Fruit fly (Drosophila melanogaster) whole organism, embryonic: ENCODE results near the gene CG31675.

Source experiments
- Aef1 ChIP-seq: fragments of 200-800 bp; sonication (Bioruptor generic); IDR thresholded peaks from 3 replicates; pipeline ENCODE4 v1.3.6; 2022; ENCODE audit warnings: missing biosample characterization, missing genetic modification characterization
- Atf-2 ChIP-seq: fragments of 200-800 bp; sonication (Bioruptor generic); optimal IDR thresholded peaks from 2 replicates; lab custom pipeline; 2016; ENCODE audit warnings: missing biosample characterization, missing genetic modification characterization
- Atf6 ChIP-seq: fragments of 200-800 bp; sonication (Bioruptor generic); IDR thresholded peaks from 2 replicates; pipeline ENCODE4 v1.3.6; 2022; ENCODE audit warnings: missing biosample characterization, missing genetic modification characterization
- Awh ChIP-seq: fragments of 200-800 bp; sonication (Bioruptor generic); IDR thresholded peaks from 2 replicates; pipeline ENCODE4, ENCODE4 v1.3.6; 2022; ENCODE audit warnings: missing biosample characterization, missing genetic modification characterization
- B-H2 ChIP-seq: fragments of 200-800 bp; sonication (Bioruptor generic); optimal IDR thresholded peaks from 2 replicates; lab custom pipeline; 2018; ENCODE audit warnings: missing biosample characterization, mild to moderate bottlenecking, missing genetic modification characterization
- CG10543 ChIP-seq: fragments of 200-800 bp; sonication (Bioruptor generic); optimal IDR thresholded peaks from 3 replicates; lab custom pipeline; 2017; ENCODE audit warnings: missing biosample characterization, mild to moderate bottlenecking, missing genetic modification characterization, moderate library complexity
- CG11504 ChIP-seq: fragments of 200-800 bp; sonication (Bioruptor generic); optimal IDR thresholded peaks from 3 replicates; lab custom pipeline; 2019; ENCODE audit warnings: missing biosample characterization, mild to moderate bottlenecking, missing genetic modification characterization, moderate library complexity
- CG11723 ChIP-seq: fragments of 200-800 bp; sonication (Bioruptor generic); optimal IDR thresholded peaks from 2 replicates; lab custom pipeline; 2017; ENCODE audit warnings: missing biosample characterization, mild to moderate bottlenecking, missing genetic modification characterization
- CG12219 ChIP-seq: fragments of 200-800 bp; sonication (Bioruptor generic); optimal IDR thresholded peaks from 3 replicates; lab custom pipeline; 2018; ENCODE audit warnings: missing biosample characterization, mild to moderate bottlenecking, missing genetic modification characterization
- CG1233 ChIP-seq: fragments of 200-800 bp; sonication (Bioruptor generic); optimal IDR thresholded peaks from 4 replicates; lab custom pipeline; 2018; ENCODE audit warnings: missing biosample characterization, mild to moderate bottlenecking, missing genetic modification characterization
- CG1603 ChIP-seq: fragments of 200-800 bp; sonication (Bioruptor generic); optimal IDR thresholded peaks from 2 replicates; lab custom pipeline; 2019; ENCODE audit warnings: missing biosample characterization, mild to moderate bottlenecking, missing genetic modification characterization, moderate library complexity
- CG17829 ChIP-seq: fragments of 200-800 bp; optimal IDR thresholded peaks from 2 replicates; lab custom pipeline; 2019; ENCODE audit warnings: missing biosample characterization, mild to moderate bottlenecking, missing genetic modification characterization, moderate library complexity
- CG17912 ChIP-seq: fragments of 200-800 bp; sonication (Bioruptor generic); optimal IDR thresholded peaks from 2 replicates; lab custom pipeline; 2018; ENCODE audit warnings: missing biosample characterization, mild to moderate bottlenecking, missing genetic modification characterization
- CG1792 ChIP-seq: fragments of 200-800 bp; sonication (Bioruptor generic); optimal IDR thresholded peaks from 2 replicates; lab custom pipeline; 2016; ENCODE audit warnings: missing biosample characterization, missing genetic modification characterization
- CG18764 ChIP-seq: fragments of 200-800 bp; sonication (Bioruptor generic); optimal IDR thresholded peaks from 3 replicates; lab custom pipeline; 2016; ENCODE audit warnings: missing biosample characterization, missing genetic modification characterization
- CG2129 ChIP-seq: fragments of 200-800 bp; sonication (Bioruptor generic); IDR thresholded peaks from 2 replicates; pipeline ENCODE4 v1.3.6; 2022; ENCODE audit warnings: missing biosample characterization, missing genetic modification characterization; ENCODE audit not compliant: partially characterized antibody
- CG31441 ChIP-seq: fragments of 200-800 bp; sonication (Bioruptor generic); IDR thresholded peaks from 2 replicates; pipeline ENCODE4 v1.3.6; 2022; ENCODE audit warnings: missing biosample characterization, missing genetic modification characterization
- CG3407 ChIP-seq: fragments of 200-800 bp; sonication (Bioruptor generic); optimal IDR thresholded peaks from 2 replicates; lab custom pipeline; 2018; ENCODE audit warnings: missing biosample characterization, mild to moderate bottlenecking, missing genetic modification characterization
- CG4707 ChIP-seq: fragments of 200-800 bp; sonication (Bioruptor generic); optimal IDR thresholded peaks from 2 replicates; lab custom pipeline; 2018; ENCODE audit warnings: missing biosample characterization, mild to moderate bottlenecking, missing genetic modification characterization, moderate library complexity
- CG6854 ChIP-seq: fragments of 200-800 bp; sonication (Bioruptor generic); optimal IDR thresholded peaks from 3 replicates; lab custom pipeline; 2017; ENCODE audit warnings: missing biosample characterization, mild to moderate bottlenecking, missing genetic modification characterization
- Camta ChIP-seq: fragments of 200-800 bp; sonication (Bioruptor generic); optimal IDR thresholded peaks from 2 replicates; lab custom pipeline; 2016; ENCODE audit warnings: missing biosample characterization, missing genetic modification characterization
- D19A ChIP-seq: fragments of 200-800 bp; optimal IDR thresholded peaks from 3 replicates; lab custom pipeline; 2019; ENCODE audit warnings: missing biosample characterization, mild to moderate bottlenecking, missing genetic modification characterization, moderate library complexity
- Dad ChIP-seq: fragments of 200-800 bp; sonication (Bioruptor generic); optimal IDR thresholded peaks from 3 replicates; lab custom pipeline; 2016; ENCODE audit warnings: missing biosample characterization, missing genetic modification characterization
- Deaf1 ChIP-seq: fragments of 200-800 bp; optimal IDR thresholded peaks from 3 replicates; lab custom pipeline; 2019; ENCODE audit warnings: missing biosample characterization, mild to moderate bottlenecking, missing genetic modification characterization, moderate library complexity
- E2f2 ChIP-seq: fragments of 200-800 bp; sonication (Bioruptor generic); IDR thresholded peaks from 2 replicates; pipeline ENCODE4 v1.3.6; 2022; ENCODE audit warnings: missing biosample characterization, missing genetic modification characterization
- Ets65A ChIP-seq: fragments of 200-800 bp; sonication (Bioruptor generic); peaks from one replicate; lab custom pipeline; 2016; ENCODE audit warnings: missing biosample characterization, missing genetic modification characterization
- Fer1 ChIP-seq: fragments of 200-800 bp; sonication (Bioruptor generic); optimal IDR thresholded peaks from 2 replicates; lab custom pipeline; 2017; ENCODE audit warnings: missing biosample characterization, mild to moderate bottlenecking, missing genetic modification characterization
- HHEX ChIP-seq: fragments of 200-800 bp; sonication (Bioruptor generic); optimal IDR thresholded peaks from 3 replicates; lab custom pipeline; 2017; ENCODE audit warnings: missing biosample characterization, mild to moderate bottlenecking, missing genetic modification characterization, missing genetic modification reagents
- HLHmδ ChIP-seq: fragments of 200-800 bp; sonication (Bioruptor generic); optimal IDR thresholded peaks from 2 replicates; lab custom pipeline; 2018; ENCODE audit warnings: missing biosample characterization, mild to moderate bottlenecking, missing genetic modification characterization, moderate library complexity
- Hmr ChIP-seq: fragments of 200-800 bp; sonication (Bioruptor generic); optimal IDR thresholded peaks from 3 replicates; lab custom pipeline; 2017; ENCODE audit warnings: mild to moderate bottlenecking, missing biosample characterization, missing genetic modification reagents, missing genetic modification characterization
- Kr ChIP-seq: fragments of 200-800 bp; sonication (Bioruptor generic); optimal IDR thresholded peaks from 2 replicates; lab custom pipeline; 2017; ENCODE audit warnings: missing biosample characterization, mild to moderate bottlenecking, missing genetic modification characterization
- MTF-1 ChIP-seq: fragments of 200-800 bp; sonication (Bioruptor generic); optimal IDR thresholded peaks from 2 replicates; lab custom pipeline; 2018; ENCODE audit warnings: missing biosample characterization, mild to moderate bottlenecking, missing genetic modification characterization, borderline replicate concordance
- Xrp1 ChIP-seq: fragments of 200-800 bp; sonication (Bioruptor generic); IDR thresholded peaks from 2 replicates; pipeline ENCODE4 v1.3.6; 2022; ENCODE audit warnings: missing biosample characterization, missing genetic modification characterization
- fd102C ChIP-seq: fragments of 200-800 bp; sonication (Bioruptor generic); optimal IDR thresholded peaks from 2 replicates; lab custom pipeline; 2018; ENCODE audit warnings: missing biosample characterization, mild to moderate bottlenecking, missing genetic modification characterization, moderate library complexity
- fd64A ChIP-seq: fragments of 200-800 bp; sonication (Bioruptor generic); optimal IDR thresholded peaks from 3 replicates; lab custom pipeline; 2018; ENCODE audit warnings: missing biosample characterization, mild to moderate bottlenecking, missing genetic modification characterization
- fd96Cb ChIP-seq: fragments of 200-800 bp; sonication (Bioruptor generic); optimal IDR thresholded peaks from 2 replicates; lab custom pipeline; 2018; ENCODE audit warnings: missing biosample characterization, mild to moderate bottlenecking, missing genetic modification characterization, moderate library complexity
- gce ChIP-seq: fragments of 200-800 bp; sonication (Bioruptor generic); IDR thresholded peaks from 3 replicates; pipeline ENCODE4 v1.3.6; 2022; ENCODE audit warnings: missing biosample characterization, missing genetic modification characterization
- grau ChIP-seq: fragments of 200-800 bp; optimal IDR thresholded peaks from 3 replicates; lab custom pipeline; 2019; ENCODE audit warnings: missing biosample characterization, mild to moderate bottlenecking, missing genetic modification characterization, moderate library complexity
- mirr ChIP-seq: fragments of 200-800 bp; sonication (Bioruptor generic); optimal IDR thresholded peaks from 3 replicates; lab custom pipeline; 2018; ENCODE audit warnings: missing biosample characterization, mild to moderate bottlenecking, missing genetic modification characterization
- nerfin-1 ChIP-seq: fragments of 200-800 bp; sonication (Bioruptor generic); optimal IDR thresholded peaks from 3 replicates; lab custom pipeline; 2019; ENCODE audit warnings: missing biosample characterization, mild to moderate bottlenecking, missing genetic modification characterization, moderate library complexity
- pfk ChIP-seq: fragments of 200-800 bp; sonication (Bioruptor generic); optimal IDR thresholded peaks from 2 replicates; lab custom pipeline; 2018; ENCODE audit warnings: missing biosample characterization, mild to moderate bottlenecking, missing genetic modification characterization, moderate library complexity
- psq ChIP-seq: fragments of 200-800 bp; sonication (Bioruptor generic); optimal IDR thresholded peaks from 2 replicates; lab custom pipeline; 2017; ENCODE audit warnings: missing biosample characterization, missing genetic modification characterization
- run ChIP-seq: fragments of 200-800 bp; sonication (Bioruptor generic); optimal IDR thresholded peaks from 3 replicates; lab custom pipeline; 2018; ENCODE audit warnings: missing biosample characterization, mild to moderate bottlenecking, missing genetic modification characterization
- sd ChIP-seq: fragments of 200-800 bp; sonication (Bioruptor generic); optimal IDR thresholded peaks from 3 replicates; lab custom pipeline; 2018; ENCODE audit warnings: missing biosample characterization, mild to moderate bottlenecking, missing genetic modification characterization, moderate library complexity
- sens ChIP-seq: fragments of 200-800 bp; sonication (Bioruptor generic); peaks from one replicate; lab custom pipeline; 2016; ENCODE audit warnings: missing biosample characterization, missing genetic modification characterization
- sna ChIP-seq: fragments of 200-800 bp; sonication (Bioruptor generic); IDR thresholded peaks from 2 replicates; pipeline ENCODE4 v1.3.6; 2022; ENCODE audit warnings: missing biosample characterization, missing genetic modification characterization; ENCODE audit not compliant: partially characterized antibody
- tna ChIP-seq: fragments of 200-800 bp; sonication (Bioruptor generic); IDR thresholded peaks from 2 replicates; pipeline ENCODE4 v1.3.6; 2022; ENCODE audit warnings: missing biosample characterization, missing genetic modification characterization; ENCODE audit not compliant: partially characterized antibody
- wek ChIP-seq: fragments of 200-800 bp; sonication (Bioruptor generic); optimal IDR thresholded peaks from 3 replicates; lab custom pipeline; 2018; ENCODE audit warnings: missing biosample characterization, mild to moderate bottlenecking, missing genetic modification characterization, moderate library complexity
- zfh1 ChIP-seq: fragments of 200-800 bp; sonication (Bioruptor generic); IDR thresholded peaks from 3 replicates; pipeline ENCODE4 v1.3.6; 2022; ENCODE audit warnings: missing biosample characterization, missing genetic modification characterization

CG31675 gene

DNA sequence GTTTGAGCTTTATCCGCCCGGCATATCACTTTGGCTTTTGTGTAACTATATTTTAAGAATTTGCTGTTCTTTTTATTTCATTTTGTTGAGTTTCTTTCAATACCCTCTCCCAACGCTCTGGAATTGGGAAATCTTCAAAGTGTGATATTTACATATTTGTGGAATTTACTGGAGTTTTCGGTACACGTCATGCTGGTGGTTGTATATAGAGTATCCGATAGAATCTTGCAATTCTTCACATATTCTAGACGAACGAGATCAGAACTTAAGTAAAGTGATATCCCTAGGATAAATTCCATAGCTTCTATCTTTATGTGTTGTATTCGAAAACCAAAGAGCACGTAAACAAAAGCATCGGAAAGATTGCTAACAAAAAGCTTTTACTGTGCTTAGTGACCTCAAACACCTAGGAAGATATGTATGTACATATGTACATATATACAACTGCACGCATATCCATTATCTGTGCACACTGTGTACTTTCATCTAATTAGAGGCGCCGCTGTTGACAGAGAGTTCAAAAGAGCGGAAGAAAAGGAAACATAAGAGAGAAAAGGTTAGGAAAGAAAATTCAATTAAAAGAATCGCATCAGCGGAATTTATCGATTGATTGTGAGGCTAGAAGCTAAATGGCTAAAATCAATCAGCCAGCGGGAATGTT, 29.3 kb downstream of the CG31675 start (continued):
- TF ChIP-seq CG11723 (GFP tag; lab: Kevin White, UChicago) (peak; percentile 43), nerfin-1 (tag; lab: Kevin White, UChicago) (peak; percentile 59), run (peak; percentile 46), wek (peak; percentile 85), CG17912 (GFP tag; lab: Kevin White, UChicago) (peak; percentile 93), E2f2 (GFP tag; lab: Robert Waterston, UW) (0 out of 2 replicates have a peak, but pooled peaks have one; percentile 33), CG18764 (GFP tag; lab: Kevin White, UChicago) (peak; percentile 35), Hmr (GFP tag; lab: Kevin White, UChicago) (peak; percentile 19), sens (GFP tag; lab: Kevin White, UChicago) (peak; percentile 88), MTF-1 (GFP tag; lab: Kevin White, UChicago) (peak; percentile 77), fd64A (GFP tag; lab: Kevin White, UChicago) (peak; percentile 89), CG17829 (tag; lab: Kevin White, UChicago) (peak; percentile 4), gce (GFP tag; lab: Robert Waterston, UW) (peak; percentile 72; the same call in 2 of the 3 replicates), fd96Cb (tag; lab: Kevin White, UChicago) (no peak), Atf6 (GFP tag; lab: Robert Waterston, UW) (peak; percentile 42; the same call in 1 of the 2 replicates), CG6854 (GFP tag; lab: Kevin White, UChicago) (peak; percentile 42), sna (GFP tag; lab: Robert Waterston, UW) (no peak), CG1603 (tag; lab: Kevin White, UChicago) (peak; percentile 24), CG2129 (no peak), CG3407 (peak; percentile 65), Fer1 (GFP tag; lab: Kevin White, UChicago) (peak; percentile 46), CG11504 (peak; percentile 10), mirr (GFP tag; lab: Kevin White, UChicago) (peak; percentile 62), CG10543 (GFP tag; lab: Kevin White, UChicago) (peak; percentile 40), CG4707 (GFP tag; lab: Kevin White, UChicago) (peak; percentile 89), Camta (GFP tag; lab: Kevin White, UChicago) (peak; percentile 28), CG1233 (GFP tag; lab: Kevin White, UChicago) (peak; percentile 78), Ets65A (no peak), pfk (GFP tag; lab: Kevin White, UChicago) (peak; percentile 40), grau (tag; lab: Kevin White, UChicago) (no peak), Deaf1 (tag; lab: Kevin White, UChicago) (no peak), Aef1 (no peak), Kr (no peak), tna (GFP tag; lab: Robert Waterston, UW) (no peak), zfh1 (GFP tag; lab: Robert Waterston, UW) (peak; percentile 43; the same call in 1 of the 3 replicates), fd102C (no peak), psq (GFP tag; lab: Kevin White, UChicago) (no peak), Dad (GFP tag; lab: Kevin White, UChicago) (no peak), HHEX (GFP tag; lab: Kevin White, UChicago) (peak; percentile 69), CG1792 (peak; percentile 26), sd (tag; lab: Kevin White, UChicago) (peak; percentile 52), Xrp1 (GFP tag; lab: Robert Waterston, UW) (peak; percentile 56; the same call in 1 of the 2 replicates), Awh (GFP tag; lab: Robert Waterston, UW) (peak; percentile 76), B-H2 (peak; percentile 2), HLHmδ (GFP tag; lab: Kevin White, UChicago) (peak; percentile 73), D19A (peak; percentile 57), CG12219 (GFP tag; lab: Kevin White, UChicago) (peak; percentile 31), Atf-2 (GFP tag; lab: Kevin White, UChicago) (no peak), CG31441 (GFP tag; lab: Robert Waterston, UW) (peak; percentile 48; the same call in 1 of the 2 replicates)
